Fruit fly (Drosophila melanogaster): ENCODE results near the gene Grl36b.

Gene Grl36b

dm6 chr2L:18141471-18142345, 16.2 kb upstream of the Grl36b start (continued):
- no peak for TF ChIP-seq Usf (GFP tag; optimal IDR thresholded peaks at IDR 0.05)
- TF ChIP-seq Fer1 (GFP tag; optimal IDR thresholded peaks at IDR 0.05): peak; percentile 70
- TF ChIP-seq CG16863 (GFP tag; optimal IDR thresholded peaks at IDR 0.05): peak; percentile 56
- TF ChIP-seq CG2116 (GFP tag; optimal IDR thresholded peaks at IDR 0.05): no peak
- TF ChIP-seq B-H1 (GFP tag; IDR thresholded peaks at IDR 0.05): peak; percentile 58; the same call in 2 of the 3 replicates
- TF ChIP-seq CG7963 (GFP tag; IDR thresholded peaks at IDR 0.05; ENCODE audit: partially characterized antibody): no peak
- TF ChIP-seq Trl (optimal IDR thresholded peaks at IDR 0.05): peak; percentile 19 to 27
- peak; percentile 16 for TF ChIP-seq Trl (GFP tag; optimal IDR thresholded peaks at IDR 0.05)
- peak; percentile 3 for TF ChIP-seq Antp (GFP tag; optimal IDR thresholded peaks at IDR 0.05)
- TF ChIP-seq z (GFP tag; IDR thresholded peaks at IDR 0.05): 0 out of 3 replicates have a peak, but pooled peaks have one; percentile 43
- TF ChIP-seq da (GFP tag; optimal IDR thresholded peaks at IDR 0.05): no peak
- TF ChIP-seq CG17802 (tag; optimal IDR thresholded peaks at IDR 0.05): peak; percentile 4
- peak; percentile 80 for TF ChIP-seq CG2678 (tag; optimal IDR thresholded peaks at IDR 0.05)
- TF ChIP-seq Camta (GFP tag; optimal IDR thresholded peaks at IDR 0.05): peak; percentile 43
- TF ChIP-seq inv (GFP tag; IDR thresholded peaks at IDR 0.05; ENCODE audit: partially characterized antibody): no peak
- TF ChIP-seq lab (GFP tag; optimal IDR thresholded peaks at IDR 0.05): peak; percentile 71
- TF ChIP-seq pita (GFP tag; optimal IDR thresholded peaks at IDR 0.05): no peak
- peak; percentile 54 for TF ChIP-seq fu2 (GFP tag; optimal IDR thresholded peaks at IDR 0.05)
- TF ChIP-seq Xbp1 (GFP tag; optimal IDR thresholded peaks at IDR 0.05): peak; percentile 68
- TF ChIP-seq Fer3 (tag; optimal IDR thresholded peaks at IDR 0.05): peak; percentile 42
- TF ChIP-seq H2.0 (GFP tag; IDR thresholded peaks at IDR 0.05): peak; percentile 33; the same call in 1 of the 2 replicates
- peak; percentile 39; the same call in 1 of the 2 replicates for TF ChIP-seq E2f2 (GFP tag; IDR thresholded peaks at IDR 0.05)
- no peak for TF ChIP-seq CG15073 (GFP tag; optimal IDR thresholded peaks at IDR 0.05)
- peak; percentile 54 for TF ChIP-seq CG14710 (tag; optimal IDR thresholded peaks at IDR 0.05)
- TF ChIP-seq CG6813 (GFP tag; optimal IDR thresholded peaks at IDR 0.05): peak; percentile 56
- peak; percentile 93 for TF ChIP-seq Deaf1 (tag; optimal IDR thresholded peaks at IDR 0.05)
- peak; percentile 39 to 64 for TF ChIP-seq chif (GFP tag; optimal IDR thresholded peaks at IDR 0.05)
- peak; percentile 73 for TF ChIP-seq ci (GFP tag; IDR thresholded peaks at IDR 0.05)
- TF ChIP-seq Atf6 (GFP tag; IDR thresholded peaks at IDR 0.05): peak; percentile 57
- peak; percentile 47 for TF ChIP-seq nerfin-1 (tag; optimal IDR thresholded peaks at IDR 0.05)
- TF ChIP-seq trh (GFP tag; optimal IDR thresholded peaks at IDR 0.05): no peak
- no peak for TF ChIP-seq CG43689 (GFP tag; IDR thresholded peaks at IDR 0.05)
- peak in 1 of 2 experiments; percentile 4 for TF ChIP-seq Dfd (GFP tag; optimal IDR thresholded peaks at IDR 0.05)
- peak; percentile 48 for TF ChIP-seq lbe (GFP tag; optimal IDR thresholded peaks at IDR 0.05)
- no peak for TF ChIP-seq Tbp (GFP tag; optimal IDR thresholded peaks at IDR 0.05)
- peak; percentile 53 for TF ChIP-seq run (tag; optimal IDR thresholded peaks at IDR 0.05)
- peak; percentile 16 for TF ChIP-seq pnt (GFP tag; optimal IDR thresholded peaks at IDR 0.05)
- peak; percentile 62 for TF ChIP-seq CG10654 (GFP tag; optimal IDR thresholded peaks at IDR 0.05)
- 0 out of 2 replicates have a peak, but pooled peaks have one; percentile 15 for TF ChIP-seq CG7372 (GFP tag; IDR thresholded peaks at IDR 0.05)
- TF ChIP-seq Asciz (GFP tag; optimal IDR thresholded peaks at IDR 0.05): peak; percentile 83
- 0 out of 2 replicates have a peak, but pooled peaks have one; percentile 4 for TF ChIP-seq ssp (GFP tag; IDR thresholded peaks at IDR 0.05)
- peak; percentile 68 for TF ChIP-seq CG10543 (GFP tag; optimal IDR thresholded peaks at IDR 0.05)
- 0 out of 3 replicates have a peak, but pooled peaks have one; percentile 30 for TF ChIP-seq CG2889 (GFP tag; IDR thresholded peaks at IDR 0.05)
- peak; percentile 62 for TF ChIP-seq Hmr (GFP tag; optimal IDR thresholded peaks at IDR 0.05)
- TF ChIP-seq Hmx (GFP tag; optimal IDR thresholded peaks at IDR 0.05): no peak
- peak; percentile 70; the same call in 2 of the 3 replicates for TF ChIP-seq CG6175 (GFP tag; IDR thresholded peaks at IDR 0.05)
- TF ChIP-seq nau (GFP tag; optimal IDR thresholded peaks at IDR 0.05): peak; percentile 73
- no peak for TF ChIP-seq CG30431 (GFP tag; optimal IDR thresholded peaks at IDR 0.05)
